Worm (Caenorhabditis elegans) whole organism, L2 larva: ENCODE measurements around the gene F25H9.6.

Experiments used
- C34F6.9 ChIP-seq: fragments of 150-350 bp; optimal IDR thresholded peaks from 2 replicates; lab custom pipeline; 2014; ENCODE audit warnings: missing biosample characterization, missing genetic modification characterization
- F13H6.1 ChIP-seq: sonication (generic microtip); optimal IDR thresholded peaks from 2 replicates; lab custom pipeline; 2016; ENCODE audit warnings: missing genetic modification characterization, missing compliant biosample characterization
- R02D3.7 ChIP-seq: fragments of 150-350 bp; optimal IDR thresholded peaks from 2 replicates; lab custom pipeline; 2014; ENCODE audit warnings: missing biosample characterization, missing genetic modification characterization
- Y55F3AM.14 ChIP-seq: fragments of 200-800 bp; sonication (Bioruptor generic); optimal IDR thresholded peaks from 2 replicates; lab custom pipeline; 2018; ENCODE audit warnings: mild to moderate bottlenecking, missing genetic modification characterization, missing compliant biosample characterization
- alr-1 ChIP-seq: fragments of 150-350 bp; optimal IDR thresholded peaks from 2 replicates; lab custom pipeline; 2014; ENCODE audit warnings: missing biosample characterization, missing genetic modification characterization
- aly-2 ChIP-seq: fragments of 150-350 bp; optimal IDR thresholded peaks from 2 replicates; lab custom pipeline; 2014; ENCODE audit warnings: missing biosample characterization, missing genetic modification characterization
- ama-1 ChIP-seq: fragments of 150-350 bp; optimal IDR thresholded peaks from 2 replicates; lab custom pipeline; 2018; ENCODE audit warnings: inconsistent platforms
- ceh-16 ChIP-seq: fragments of 150-350 bp; optimal IDR thresholded peaks from 2 replicates; lab custom pipeline; 2014; ENCODE audit warnings: missing biosample characterization, missing genetic modification characterization
- ceh-82 ChIP-seq: fragments of 150-350 bp; optimal IDR thresholded peaks from 2 replicates; lab custom pipeline; 2014; ENCODE audit warnings: missing biosample characterization, missing genetic modification characterization
- crh-2 ChIP-seq: sonication (generic microtip); optimal IDR thresholded peaks from 2 replicates; lab custom pipeline; 2017; ENCODE audit warnings: missing biosample characterization, missing genetic modification characterization
- egl-27 ChIP-seq: sonication (generic microtip); optimal IDR thresholded peaks from 3 replicates; lab custom pipeline; 2017; ENCODE audit warnings: missing biosample characterization, missing genetic modification reagents, missing genetic modification characterization
- elt-1 ChIP-seq: fragments of 150-350 bp; optimal IDR thresholded peaks from 2 replicates; lab custom pipeline; 2014; ENCODE audit warnings: missing biosample characterization, missing genetic modification characterization
- elt-3 ChIP-seq: sonication (generic microtip); optimal IDR thresholded peaks from 2 replicates; lab custom pipeline; 2017; ENCODE audit warnings: missing biosample characterization, missing genetic modification characterization
- gmeb-1 ChIP-seq: fragments of 150-350 bp; optimal IDR thresholded peaks from 2 replicates; lab custom pipeline; 2014; ENCODE audit warnings: missing biosample characterization, missing genetic modification characterization
- lin-11 ChIP-seq: fragments of 150-350 bp; sonication (generic microtip); optimal IDR thresholded peaks from 2 replicates; lab custom pipeline; 2014; ENCODE audit warnings: missing biosample characterization, missing genetic modification characterization, inconsistent platforms, mixed read lengths
- lin-13 ChIP-seq: fragments of 150-350 bp; optimal IDR thresholded peaks from 2 replicates; lab custom pipeline; 2014; ENCODE audit warnings: missing biosample characterization, missing genetic modification reagents, missing genetic modification characterization
- lin-39 ChIP-seq: fragments of 150-350 bp; optimal IDR thresholded peaks from 2 replicates; lab custom pipeline; 2014; ENCODE audit warnings: missing biosample characterization, missing genetic modification reagents, missing genetic modification characterization
- lsy-2 ChIP-seq, 2 experiments: fragments of 150-350 bp in 1 of 2; sonication (generic microtip) in 1 of 2; optimal IDR thresholded peaks; 2 replicates each; lab custom pipeline; 2014 to 2017; ENCODE audit warnings: missing biosample characterization in 2 of 2, missing genetic modification characterization in 2 of 2
- mab-5 ChIP-seq: fragments of 150-350 bp; optimal IDR thresholded peaks from 2 replicates; lab custom pipeline; 2014; ENCODE audit warnings: missing biosample characterization, missing genetic modification characterization
- mdl-1 ChIP-seq, 2 experiments: fragments of 150-350 bp in 1 of 2; sonication (generic microtip) in 1 of 2; optimal IDR thresholded peaks; 2 replicates each; lab custom pipeline; 2017; ENCODE audit warnings: missing biosample characterization in 2 of 2, missing genetic modification characterization in 2 of 2
- nhr-10 ChIP-seq: sonication (generic microtip); optimal IDR thresholded peaks from 2 replicates; lab custom pipeline; 2017; ENCODE audit warnings: missing biosample characterization, missing genetic modification characterization
- nhr-11 ChIP-seq: fragments of 150-350 bp; optimal IDR thresholded peaks from 2 replicates; lab custom pipeline; 2014; ENCODE audit warnings: missing biosample characterization, missing genetic modification characterization
- nhr-129 ChIP-seq: fragments of 150-350 bp; optimal IDR thresholded peaks from 2 replicates; lab custom pipeline; 2014; ENCODE audit warnings: missing biosample characterization, missing genetic modification characterization
- nhr-21 ChIP-seq: fragments of 150-350 bp; optimal IDR thresholded peaks from 2 replicates; lab custom pipeline; 2014; ENCODE audit warnings: missing biosample characterization, missing genetic modification characterization
- nhr-23 ChIP-seq: fragments of 150-350 bp; optimal IDR thresholded peaks from 2 replicates; lab custom pipeline; 2014; ENCODE audit warnings: missing biosample characterization, missing genetic modification reagents, missing genetic modification characterization
- nhr-237 ChIP-seq: fragments of 150-350 bp; optimal IDR thresholded peaks from 2 replicates; lab custom pipeline; 2014; ENCODE audit warnings: missing biosample characterization, missing genetic modification characterization
- nhr-25 ChIP-seq: fragments of 150-350 bp; sonication (generic microtip); optimal IDR thresholded peaks from 3 replicates; lab custom pipeline; 2014; ENCODE audit warnings: missing biosample characterization, missing genetic modification characterization
- nhr-6 ChIP-seq: fragments of 150-350 bp; optimal IDR thresholded peaks from 2 replicates; lab custom pipeline; 2014; ENCODE audit warnings: missing biosample characterization, missing genetic modification characterization
- nhr-77 ChIP-seq: fragments of 150-350 bp; optimal IDR thresholded peaks from 2 replicates; lab custom pipeline; 2014; ENCODE audit warnings: missing biosample characterization, missing genetic modification characterization
- peb-1 ChIP-seq: fragments of 150-350 bp; optimal IDR thresholded peaks from 2 replicates; lab custom pipeline; 2014; ENCODE audit warnings: missing biosample characterization, missing genetic modification characterization
- sem-4 ChIP-seq: fragments of 150-350 bp; optimal IDR thresholded peaks from 2 replicates; lab custom pipeline; 2014; ENCODE audit warnings: missing biosample characterization, missing genetic modification reagents, missing genetic modification characterization
- skn-1 ChIP-seq: sonication (generic microtip); optimal IDR thresholded peaks from 2 replicates; lab custom pipeline; 2017; ENCODE audit warnings: missing biosample characterization, missing genetic modification characterization
- sma-3 ChIP-seq: sonication (generic microtip); optimal IDR thresholded peaks from 2 replicates; lab custom pipeline; 2016; ENCODE audit warnings: missing genetic modification reagents, missing genetic modification characterization, missing compliant biosample characterization
- sma-9 ChIP-seq, 2 experiments: fragments of 150-350 bp in 1 of 2; sonication (generic microtip) in 1 of 2; optimal IDR thresholded peaks; 2 replicates each; lab custom pipeline; 2014 to 2016; ENCODE audit warnings: missing genetic modification characterization in 2 of 2, mild to moderate bottlenecking in 1 of 2, missing biosample characterization in 1 of 2, missing compliant biosample characterization in 1 of 2, missing genetic modification reagents in 1 of 2, moderate library complexity in 1 of 2
- snpc-4 ChIP-seq: fragments of 150-350 bp; optimal IDR thresholded peaks from 2 replicates; lab custom pipeline; 2014; ENCODE audit warnings: missing biosample characterization, missing genetic modification characterization
- unc-39 ChIP-seq: fragments of 150-350 bp; optimal IDR thresholded peaks from 2 replicates; lab custom pipeline; 2014; ENCODE audit warnings: missing biosample characterization, missing genetic modification characterization
- unc-55 ChIP-seq: fragments of 150-350 bp; sonication (generic microtip); optimal IDR thresholded peaks from 3 replicates; lab custom pipeline; 2014; ENCODE audit warnings: missing biosample characterization, missing genetic modification reagents, missing genetic modification characterization
- unc-62 ChIP-seq: fragments of 150-350 bp; optimal IDR thresholded peaks from 2 replicates; lab custom pipeline; 2014; ENCODE audit warnings: missing biosample characterization, missing genetic modification reagents, missing genetic modification characterization
- zag-1 ChIP-seq: fragments of 150-350 bp; optimal IDR thresholded peaks from 2 replicates; lab custom pipeline; 2014; ENCODE audit warnings: missing biosample characterization, missing genetic modification characterization
- ztf-1 ChIP-seq: fragments of 200-800 bp; sonication (Bioruptor generic); conservative IDR thresholded peaks from 2 replicates; pipeline ENCODE4 v1.3.6; 2022; ENCODE audit warnings: missing genetic modification characterization, missing compliant biosample characterization
- ztf-11 ChIP-seq: sonication (generic microtip); optimal IDR thresholded peaks from 2 replicates; lab custom pipeline; 2017; ENCODE audit warnings: missing biosample characterization, missing genetic modification characterization
- ztf-4 ChIP-seq: fragments of 150-350 bp; optimal IDR thresholded peaks from 2 replicates; lab custom pipeline; 2014; ENCODE audit warnings: missing biosample characterization, missing genetic modification characterization

F25H9.6 gene

DNA sequence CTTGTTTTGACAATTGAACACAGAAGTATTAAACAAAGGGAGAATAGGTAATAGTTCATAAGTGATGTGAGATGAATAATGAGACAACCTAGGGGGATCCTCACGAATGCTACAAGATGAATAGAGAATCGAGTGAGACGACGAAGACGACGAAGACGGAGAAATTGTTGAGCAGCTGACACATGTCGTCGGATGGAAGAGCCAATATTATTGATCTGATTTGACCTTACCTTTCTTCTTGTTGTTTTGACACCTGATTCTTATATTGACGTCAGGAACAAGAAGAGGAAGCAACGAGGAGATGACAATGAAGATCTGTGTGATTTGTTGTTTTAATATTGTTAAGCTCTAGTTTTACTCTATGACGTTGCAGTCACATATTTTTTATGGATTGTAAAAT is 5.3 kb upstream of the F25H9.6 start, which contains the start of gene T10G3.1:
Gene T10G3.1, minus strand, starts transcription at position 213 of the 400 bp plus-strand sequence.
- TF ChIP-seq lsy-2 (tag; optimal IDR thresholded peaks at IDR 0.05; lab: Kevin White, UChicago) (peak in 1 of 2 experiments; percentile 27), nhr-129 (tag; lab: Kevin White, UChicago) (peak; percentile 62), mab-5 (tag; lab: Kevin White, UChicago) (peak; percentile 8), sma-3 (GFP tag; lab: Kevin White, UChicago) (no peak)

DNA sequence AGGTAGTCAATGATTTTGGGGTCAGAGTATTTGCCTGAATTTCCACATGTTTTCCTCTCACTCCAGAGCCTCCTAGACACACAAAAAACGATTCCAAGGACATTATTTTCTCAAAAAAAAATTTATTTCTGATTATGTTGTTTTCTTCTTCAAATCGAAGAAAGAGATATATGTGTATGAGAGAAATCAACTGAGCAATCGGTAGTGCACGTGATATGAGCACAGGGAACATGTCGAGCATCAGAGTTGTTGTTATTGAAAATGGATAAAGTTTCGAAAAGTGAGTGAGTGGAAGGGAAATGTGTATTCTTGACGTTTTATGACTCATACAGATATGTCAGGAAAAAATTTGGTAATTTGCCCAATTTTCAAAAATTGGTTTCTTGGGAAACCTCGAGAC is 3.9 kb upstream of the F25H9.6 start:
- no peak for TF ChIP-seq unc-55
- peak; percentile 25 for TF ChIP-seq C34F6.9 (tag; lab: Kevin White, UChicago)
- peak; percentile 10 for TF ChIP-seq nhr-129 (tag; lab: Kevin White, UChicago)
- no peak for TF ChIP-seq nhr-6
- TF ChIP-seq sma-9 (GFP tag; optimal IDR thresholded peaks at IDR 0.05; lab: Kevin White, UChicago) = peak; percentile 19
- TF ChIP-seq sma-9 (tag; optimal IDR thresholded peaks at IDR 0.05; lab: Kevin White, UChicago) = no peak

DNA sequence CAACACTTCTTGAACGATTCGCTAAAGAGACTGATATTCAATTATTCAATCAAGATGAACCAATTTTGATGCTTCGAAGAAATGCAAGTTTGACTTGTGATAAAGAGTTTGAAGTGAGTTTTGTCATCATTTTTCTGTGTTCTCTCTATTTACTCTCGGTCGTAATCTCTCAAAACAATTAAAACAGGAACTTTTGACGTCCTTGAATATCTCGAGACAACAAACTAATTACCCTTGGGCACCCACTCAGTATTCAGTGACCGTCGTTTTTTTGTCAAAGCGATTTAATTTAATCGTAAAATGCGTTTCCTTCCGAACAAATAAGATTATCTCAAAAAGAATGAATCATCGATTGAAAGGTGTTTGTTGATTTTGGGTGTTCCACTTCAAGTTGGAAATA is 4.0 kb downstream of the F25H9.6 start:
- peak; percentile 69 for TF ChIP-seq skn-1 (tag; lab: Kevin White, UChicago)
- TF ChIP-seq crh-2 (tag; lab: Kevin White, UChicago) = peak; percentile 1
- no peak for TF ChIP-seq unc-39 (tag; lab: Kevin White, UChicago)
- TF ChIP-seq nhr-237 (tag; lab: Kevin White, UChicago) = no peak
- TF ChIP-seq ztf-4 = peak; percentile 1
- TF ChIP-seq ceh-16 (tag; lab: Kevin White, UChicago) = no peak
- no peak for TF ChIP-seq nhr-6
- no peak for TF ChIP-seq nhr-77 (tag; lab: Kevin White, UChicago)
- TF ChIP-seq R02D3.7 (tag; lab: Kevin White, UChicago) = no peak
- no peak for TF ChIP-seq alr-1 (tag; lab: Kevin White, UChicago)
- peak; percentile 69 for TF ChIP-seq nhr-25 (tag; lab: Kevin White, UChicago)
- no peak for TF ChIP-seq lin-13 (GFP tag; lab: Kevin White, UChicago)
- TF ChIP-seq Y55F3AM.14 (GFP tag; lab: Kevin White, UChicago) = no peak
- TF ChIP-seq peb-1 = no peak
- peak; percentile 3 for TF ChIP-seq sma-9 (GFP tag; optimal IDR thresholded peaks at IDR 0.05; lab: Kevin White, UChicago)
- no peak for TF ChIP-seq sma-9 (tag; optimal IDR thresholded peaks at IDR 0.05; lab: Kevin White, UChicago)
- TF ChIP-seq nhr-21 (tag; lab: Kevin White, UChicago) = no peak
- no peak for TF ChIP-seq ceh-82 (tag; lab: Kevin White, UChicago)
- TF ChIP-seq unc-62 (GFP tag; lab: Kevin White, UChicago) = no peak
- peak; percentile 24 for TF ChIP-seq sma-3 (GFP tag; lab: Kevin White, UChicago)
- peak; percentile 34 for TF ChIP-seq ama-1 (lab: Kevin White, UChicago)

ce11 chrV:13462974-13463373 is 5.2 kb downstream of the F25H9.6 start, which contains the start of gene frm-10:
frm-10 (plus strand) TSS chrV:13463207.
- TF ChIP-seq zag-1 (tag; lab: Kevin White, UChicago) (no peak), mab-5 (tag; lab: Kevin White, UChicago) (no peak), ceh-16 (tag; lab: Kevin White, UChicago) (no peak), lsy-2 (tag; optimal IDR thresholded peaks at IDR 0.05; lab: Kevin White, UChicago) (peak; percentile 8 to 65), crh-2 (tag; lab: Kevin White, UChicago) (peak; percentile 81), sma-3 (GFP tag; lab: Kevin White, UChicago) (peak; percentile 59), nhr-129 (tag; lab: Kevin White, UChicago) (peak; percentile 84), mdl-1 (tag; optimal IDR thresholded peaks at IDR 0.05; lab: Kevin White, UChicago) (peak; percentile 8 to 28), ceh-82 (tag; lab: Kevin White, UChicago) (no peak), lin-39 (tag; lab: Kevin White, UChicago) (no peak), nhr-6 (no peak), skn-1 (tag; lab: Kevin White, UChicago) (peak; percentile 79), gmeb-1 (peak; percentile 68), unc-55 (peak; percentile 80), nhr-23 (no peak), F13H6.1 (tag; lab: Kevin White, UChicago) (peak; percentile 59), alr-1 (tag; lab: Kevin White, UChicago) (no peak), ztf-11 (tag; lab: Kevin White, UChicago) (no peak), nhr-237 (tag; lab: Kevin White, UChicago) (no peak), sem-4 (tag; lab: Kevin White, UChicago) (no peak), lin-13 (GFP tag; lab: Kevin White, UChicago) (peak; percentile 13), nhr-10 (peak; percentile 14), elt-3 (tag; lab: Kevin White, UChicago) (no peak), R02D3.7 (tag; lab: Kevin White, UChicago) (no peak), elt-1 (tag; lab: Kevin White, UChicago) (no peak), snpc-4 (no peak), nhr-25 (tag; lab: Kevin White, UChicago) (peak; percentile 27), peb-1 (no peak), C34F6.9 (tag; lab: Kevin White, UChicago) (peak; percentile 82), lin-11 (peak; percentile 23), sma-9 (GFP tag; optimal IDR thresholded peaks at IDR 0.05; lab: Kevin White, UChicago) (peak; percentile 65), sma-9 (tag; optimal IDR thresholded peaks at IDR 0.05; lab: Kevin White, UChicago) (no peak), ztf-1 (GFP tag; lab: Robert Waterston, UW) (no peak), unc-39 (tag; lab: Kevin White, UChicago) (no peak), aly-2 (tag; lab: Kevin White, UChicago) (no peak), nhr-21 (tag; lab: Kevin White, UChicago) (no peak), egl-27 (no peak), nhr-11 (tag; lab: Kevin White, UChicago) (no peak), ztf-4 (peak; percentile 25), unc-62 (GFP tag; lab: Kevin White, UChicago) (no peak)
